Worm (Caenorhabditis elegans) whole organism, L1 larva: ENCODE data around the gene T21C12.4.

Experiments
- C04F5.9 ChIP-seq: sonication (generic microtip); optimal IDR thresholded peaks from 2 replicates; lab custom pipeline; 2016; ENCODE audit warnings: missing genetic modification characterization, missing compliant biosample characterization
- C16A3.4 ChIP-seq: fragments of 150-350 bp; optimal IDR thresholded peaks from 2 replicates; lab custom pipeline; 2014; ENCODE audit warnings: missing biosample characterization, missing genetic modification characterization
- Y116A8C.19 ChIP-seq: sonication (generic microtip); optimal IDR thresholded peaks from 2 replicates; lab custom pipeline; 2016; ENCODE audit warnings: missing compliant biosample characterization, missing genetic modification characterization, borderline replicate concordance
- ama-1 ChIP-seq: fragments of 150-350 bp; optimal IDR thresholded peaks from 2 replicates; lab custom pipeline; 2014
- blmp-1 ChIP-seq: fragments of 150-350 bp; optimal IDR thresholded peaks from 2 replicates; lab custom pipeline; 2014; ENCODE audit warnings: missing biosample characterization, missing genetic modification characterization
- ceh-63 ChIP-seq: fragments of 200-800 bp; sonication (Bioruptor generic); optimal IDR thresholded peaks from 2 replicates; lab custom pipeline; 2018; ENCODE audit warnings: mild to moderate bottlenecking, missing genetic modification characterization, missing compliant biosample characterization
- efl-1 ChIP-seq, 4 experiments: fragments of 150-350 bp; optimal IDR thresholded peaks in 3 of 4; peaks in 1 of 4; 1 replicate in 1 of 4; 2 replicates in 3 of 4; lab custom pipeline; 2014; ENCODE audit warnings: missing biosample characterization in 2 of 4, missing genetic modification characterization in 2 of 4, missing genetic modification reagents in 2 of 4
- elt-2 ChIP-seq: sonication (generic microtip); optimal IDR thresholded peaks from 2 replicates; lab custom pipeline; 2016; ENCODE audit warnings: missing genetic modification characterization, mild to moderate bottlenecking, inconsistent platforms, missing compliant biosample characterization, missing genetic modification reagents
- elt-3 ChIP-seq, 6 experiments: fragments of 150-350 bp in 1 of 6; sonication (generic microtip); optimal IDR thresholded peaks; 2 replicates each; lab custom pipeline; 2017 to 2018; ENCODE audit warnings: missing biosample characterization in 6 of 6, missing genetic modification characterization in 6 of 6, inconsistent platforms in 1 of 6
- fkh-10 ChIP-seq: sonication (generic microtip); optimal IDR thresholded peaks from 2 replicates; lab custom pipeline; 2017; ENCODE audit warnings: missing biosample characterization, missing genetic modification reagents, missing genetic modification characterization
- fos-1 ChIP-seq: fragments of 150-350 bp; optimal IDR thresholded peaks from 2 replicates; lab custom pipeline; 2014; ENCODE audit warnings: missing biosample characterization, missing genetic modification characterization
- hlh-17 ChIP-seq: fragments of 200-800 bp; sonication (Bioruptor generic); optimal IDR thresholded peaks from 2 replicates; lab custom pipeline; 2018; ENCODE audit warnings: missing genetic modification characterization, mild to moderate bottlenecking, missing compliant biosample characterization, moderate library complexity, borderline replicate concordance
- hlh-4 ChIP-seq: sonication (generic microtip); optimal IDR thresholded peaks from 2 replicates; lab custom pipeline; 2016; ENCODE audit warnings: mild to moderate bottlenecking, missing genetic modification characterization, missing compliant biosample characterization
- jun-1 ChIP-seq: fragments of 150-350 bp; optimal IDR thresholded peaks from 2 replicates; lab custom pipeline; 2014; ENCODE audit warnings: missing biosample characterization, missing genetic modification reagents, missing genetic modification characterization
- lin-14 ChIP-seq: fragments of 200-800 bp; sonication (Bioruptor generic); optimal IDR thresholded peaks from 2 replicates; lab custom pipeline; 2018; ENCODE audit warnings: mild to moderate bottlenecking, missing genetic modification characterization, moderate library complexity, missing compliant biosample characterization
- lin-35 ChIP-seq, 2 experiments: fragments of 150-350 bp; optimal IDR thresholded peaks; 2 replicates each; lab custom pipeline; 2014; ENCODE audit warnings: missing biosample characterization in 2 of 2, missing genetic modification characterization in 2 of 2, missing genetic modification reagents in 2 of 2
- lin-39 ChIP-seq: fragments of 150-350 bp; optimal IDR thresholded peaks from 2 replicates; lab custom pipeline; 2014; ENCODE audit warnings: missing biosample characterization, missing genetic modification reagents, missing genetic modification characterization
- lsy-2 ChIP-seq, 2 experiments: fragments of 150-350 bp; optimal IDR thresholded peaks; 2 replicates each; lab custom pipeline; 2014; ENCODE audit warnings: missing biosample characterization in 2 of 2, missing genetic modification characterization in 2 of 2
- mdl-1 ChIP-seq, 2 experiments: fragments of 150-350 bp; optimal IDR thresholded peaks; 2 replicates each; lab custom pipeline; 2014 to 2017; ENCODE audit warnings: missing biosample characterization in 2 of 2, missing genetic modification characterization in 2 of 2, inconsistent platforms in 1 of 2
- mep-1 ChIP-seq: fragments of 150-350 bp; optimal IDR thresholded peaks from 2 replicates; lab custom pipeline; 2014; ENCODE audit warnings: missing biosample characterization, missing genetic modification characterization
- nhr-20 ChIP-seq: sonication (generic microtip); optimal IDR thresholded peaks from 2 replicates; lab custom pipeline; 2016; ENCODE audit warnings: mild to moderate bottlenecking, missing genetic modification characterization, missing compliant biosample characterization
- nhr-47 ChIP-seq: sonication (generic microtip); optimal IDR thresholded peaks from 2 replicates; lab custom pipeline; 2016; ENCODE audit warnings: mild to moderate bottlenecking, missing genetic modification characterization, moderate library complexity, missing compliant biosample characterization
- nhr-85 ChIP-seq: sonication (generic microtip); peaks from one replicate; lab custom pipeline; 2016; ENCODE audit warnings: missing genetic modification characterization, inconsistent platforms, missing compliant biosample characterization
- snu-23 ChIP-seq: sonication (generic microtip); optimal IDR thresholded peaks from 2 replicates; lab custom pipeline; 2016; ENCODE audit warnings: missing genetic modification characterization, missing compliant biosample characterization
- tbx-2 ChIP-seq: sonication (generic microtip); optimal IDR thresholded peaks from 2 replicates; lab custom pipeline; 2016; ENCODE audit warnings: missing genetic modification characterization, missing compliant biosample characterization
- unc-30 ChIP-seq: sonication (generic microtip); optimal IDR thresholded peaks from 2 replicates; lab custom pipeline; 2017; ENCODE audit warnings: missing biosample characterization, missing genetic modification characterization
- zag-1 ChIP-seq: fragments of 150-350 bp; optimal IDR thresholded peaks from 2 replicates; lab custom pipeline; 2014; ENCODE audit warnings: missing biosample characterization, missing genetic modification characterization
- zip-4 ChIP-seq: fragments of 200-800 bp; sonication (Bioruptor generic); optimal IDR thresholded peaks from 2 replicates; lab custom pipeline; 2018; ENCODE audit warnings: mild to moderate bottlenecking, missing genetic modification characterization, moderate library complexity, missing compliant biosample characterization
- ztf-11 ChIP-seq, 2 experiments: sonication (generic microtip); optimal IDR thresholded peaks; 2 replicates each; lab custom pipeline; 2016 to 2017; ENCODE audit warnings: missing genetic modification characterization in 2 of 2, missing biosample characterization in 1 of 2, missing compliant biosample characterization in 1 of 2
- ztf-4 ChIP-seq: fragments of 150-350 bp; optimal IDR thresholded peaks from 2 replicates; lab custom pipeline; 2014; ENCODE audit warnings: missing biosample characterization, missing genetic modification characterization

The T21C12.4 gene

DNA sequence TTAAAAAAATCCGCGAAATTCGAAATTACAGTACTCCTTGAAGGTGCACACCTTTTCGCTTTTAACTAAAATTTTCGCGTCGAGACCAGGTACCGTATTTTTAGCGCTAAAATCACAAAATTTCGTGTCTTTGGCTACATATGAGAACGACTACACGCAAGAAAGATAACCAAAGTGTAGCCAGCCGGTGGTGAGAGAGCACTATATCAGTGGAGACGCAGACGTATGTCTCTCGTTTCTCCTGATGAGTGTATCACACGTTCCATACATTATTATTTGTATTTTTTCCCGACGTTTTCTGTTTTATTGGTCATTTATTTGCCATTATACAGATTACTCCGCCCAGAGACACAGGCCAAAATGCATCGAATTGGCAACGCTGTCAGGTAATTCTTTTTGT is 8.1 kb upstream of the T21C12.4 start, which contains the start of gene acdh-11:
TSS of gene acdh-11 (plus strand) at position 333 of the 400 bp plus-strand sequence.
- TF ChIP-seq nhr-20 (peak; percentile 36), mdl-1 (tag; optimal IDR thresholded peaks at IDR 0.05; lab: Kevin White, UChicago) (peak in 1 of 2 experiments; percentile 4), zip-4 (GFP tag; lab: Kevin White, UChicago) (no peak), elt-2 (tag; lab: Kevin White, UChicago) (peak; percentile 22), lin-35 (GFP tag; optimal IDR thresholded peaks at IDR 0.05; lab: Kevin White, UChicago) (peak in 1 of 2 experiments; percentile 19), lsy-2 (tag; optimal IDR thresholded peaks at IDR 0.05; lab: Kevin White, UChicago) (peak in 1 of 2 experiments; percentile 7), tbx-2 (tag; lab: Kevin White, UChicago) (no peak), C16A3.4 (tag; lab: Kevin White, UChicago) (no peak), blmp-1 (tag; lab: Kevin White, UChicago) (peak; percentile 2), jun-1 (no peak), unc-30 (tag; lab: Kevin White, UChicago) (no peak), snu-23 (GFP tag; lab: Kevin White, UChicago) (peak; percentile 29), elt-3 (tag; optimal IDR thresholded peaks at IDR 0.05; lab: Kevin White, UChicago) (peak in 4 of 6 experiments; percentile 52 to 79 (median 77))
- TF ChIP-seq, all 84 proteins: peak for 8

DNA sequence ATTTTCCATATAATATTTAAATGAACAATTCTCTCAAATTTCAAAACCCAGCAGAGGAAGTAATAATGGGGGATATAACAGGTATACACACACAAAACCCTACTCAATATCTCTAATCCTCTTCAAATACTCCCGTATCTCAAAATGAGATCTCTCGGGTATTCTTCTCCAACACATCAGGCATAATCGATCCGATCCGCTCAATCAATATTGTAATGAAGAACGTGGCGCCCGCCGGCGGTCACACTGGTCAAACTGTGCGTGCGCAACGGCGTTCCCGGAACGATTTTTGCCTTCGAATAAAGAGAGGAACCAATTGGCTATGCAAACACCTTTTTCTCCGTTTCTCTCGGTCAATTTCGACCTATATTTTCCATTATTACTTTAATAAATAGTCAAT is 4.7 kb upstream of the T21C12.4 start:
- TF ChIP-seq fos-1 = no peak
- no peak for TF ChIP-seq mdl-1 (tag; optimal IDR thresholded peaks at IDR 0.05; lab: Kevin White, UChicago)
- TF ChIP-seq zag-1 (tag; lab: Kevin White, UChicago) = no peak
- peak; percentile 13 for TF ChIP-seq blmp-1 (tag; lab: Kevin White, UChicago)
- TF ChIP-seq lin-14 (GFP tag; lab: Kevin White, UChicago) = peak; percentile 38
- peak; percentile 35 for TF ChIP-seq snu-23 (GFP tag; lab: Kevin White, UChicago)
- TF ChIP-seq nhr-85 (tag; lab: Kevin White, UChicago) = peak; percentile 46

DNA sequence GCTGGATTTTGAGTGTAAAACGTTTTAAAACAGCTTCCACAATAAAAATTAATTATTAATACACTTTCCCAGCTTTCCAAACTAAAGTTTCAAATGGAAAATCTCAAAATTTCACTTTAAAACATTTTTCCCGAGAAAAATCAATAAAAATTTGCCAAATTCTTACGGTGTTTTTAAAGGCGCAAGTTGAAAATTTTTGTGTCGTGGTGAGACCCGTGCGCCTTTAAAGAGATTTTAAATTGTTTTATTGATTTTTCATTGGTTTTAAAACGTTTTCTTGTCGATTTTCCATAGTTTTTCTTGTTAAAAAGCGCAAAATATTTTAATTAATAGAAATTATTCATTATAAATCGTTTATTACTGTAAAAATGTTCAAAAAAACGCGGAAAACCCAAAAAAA is 4.1 kb upstream of the T21C12.4 start, which contains the start of gene Y45F3A.1:
TSS of gene Y45F3A.1 (minus strand) at position 12 of the 400 bp plus-strand sequence.
- TF ChIP-seq mep-1 (no peak), nhr-85 (tag; lab: Kevin White, UChicago) (no peak), fkh-10 (GFP tag; lab: Kevin White, UChicago) (no peak), nhr-20 (no peak), hlh-17 (GFP tag; lab: Kevin White, UChicago) (no peak), tbx-2 (tag; lab: Kevin White, UChicago) (no peak), fos-1 (no peak), C04F5.9 (tag; lab: Kevin White, UChicago) (no peak), Y116A8C.19 (tag; lab: Kevin White, UChicago) (no peak)

DNA sequence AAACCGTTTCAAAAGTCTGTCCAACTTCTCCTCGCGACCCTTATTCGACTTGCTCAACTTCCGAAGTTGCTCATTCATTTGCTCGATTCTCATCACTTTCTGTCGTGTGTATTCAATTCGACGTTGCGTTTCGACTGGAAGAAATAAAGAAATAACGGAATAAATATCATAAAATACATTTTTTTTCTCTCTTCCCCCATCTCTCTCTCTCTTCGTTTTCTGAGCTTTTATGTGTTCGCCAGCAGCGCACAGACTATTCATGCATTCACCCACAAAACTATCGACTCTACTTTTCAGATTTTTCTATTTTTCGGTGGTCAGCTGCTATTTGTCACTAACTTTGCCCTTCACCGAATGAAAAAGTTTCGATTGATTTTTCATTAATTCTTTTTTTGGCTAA is 2.5 kb upstream of the T21C12.4 start, which contains the start of gene rab-30:
TSS of gene rab-30 (plus strand) at position 301 of the 400 bp plus-strand sequence.
- TF ChIP-seq lin-39 (tag; lab: Kevin White, UChicago) = no peak
- no peak for TF ChIP-seq snu-23 (GFP tag; lab: Kevin White, UChicago)
- no peak for TF ChIP-seq hlh-4 (tag; lab: Kevin White, UChicago)
- no peak for TF ChIP-seq ztf-11 (tag; optimal IDR thresholded peaks at IDR 0.05; lab: Kevin White, UChicago)
- no peak for TF ChIP-seq ztf-4 (tag; lab: Kevin White, UChicago)

DNA sequence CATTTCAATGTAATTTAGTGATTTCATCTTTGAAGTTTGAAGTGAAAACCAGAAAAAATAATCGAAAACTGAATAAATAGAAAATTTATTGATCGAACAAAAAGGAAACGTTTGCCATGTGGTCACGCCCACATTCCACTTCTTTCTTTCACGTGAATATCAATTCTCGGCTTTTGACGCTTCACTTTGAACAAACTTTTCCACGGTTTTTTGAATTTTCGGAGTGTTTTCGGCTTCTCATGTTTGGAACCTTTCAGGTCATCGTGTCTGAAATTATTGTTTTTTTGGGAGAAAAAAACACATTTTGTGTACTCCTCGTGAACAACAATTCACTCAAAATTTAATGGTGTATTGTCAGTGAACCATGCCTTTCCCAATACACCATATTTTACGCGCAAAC is 4.9 kb downstream of the T21C12.4 start, which contains the start of gene T21C12.8:
TSS of gene T21C12.8 (minus strand) at position 101 of the 400 bp plus-strand sequence.
- TF ChIP-seq ama-1 (no peak), elt-3 (tag; optimal IDR thresholded peaks at IDR 0.05; lab: Kevin White, UChicago) (no peak), fkh-10 (GFP tag; lab: Kevin White, UChicago) (no peak), jun-1 (no peak), ceh-63 (GFP tag; lab: Kevin White, UChicago) (no peak)

DNA sequence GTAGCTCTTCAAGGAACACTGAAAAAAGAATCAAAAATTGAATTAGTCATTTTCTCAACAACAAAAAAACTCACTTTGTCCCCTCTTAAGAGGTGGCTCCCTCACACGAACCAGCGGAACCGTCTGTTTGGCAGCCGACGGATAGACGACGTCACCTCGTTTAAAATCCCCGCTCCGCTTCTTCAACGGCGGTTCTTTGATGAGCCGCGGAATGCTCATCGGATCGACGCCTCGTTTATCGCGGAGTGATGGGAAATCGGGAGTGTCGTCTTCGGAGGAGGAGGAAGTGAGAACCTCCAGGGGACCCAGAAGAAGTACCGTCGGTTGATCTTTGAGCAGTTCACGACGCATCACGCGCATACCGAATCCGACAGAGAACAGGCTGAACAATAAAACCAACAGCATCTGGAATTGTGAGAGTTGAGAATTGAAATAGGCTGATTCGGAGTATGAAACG is 19.0 kb downstream of the T21C12.4 start, which contains the start of gene nlp-68:
TSS of gene nlp-68 (minus strand) at position 407 of the 457 bp plus-strand sequence.
- TF ChIP-seq nhr-47 (tag; lab: Kevin White, UChicago) (no peak), efl-1 (optimal IDR thresholded peaks at IDR 0.05; lab: Kevin White, UChicago) (no peak), efl-1 (GFP tag; optimal IDR thresholded peaks at IDR 0.05 in 1 of 2; lab: Kevin White, UChicago) (peak in 1 of 2 experiments; percentile 61)
